Worm (Caenorhabditis elegans): Measurements from ENCODE around the gene B0034.5.

The B0034.5 gene

ce11 chrII:5933962-5934422 lies 40.8 kb downstream of the B0034.5 start:
- TF ChIP-seq F13C5.2 (tag; optimal IDR thresholded peaks at IDR 0.05) = no peak
- TF ChIP-seq scrt-1 (GFP tag; IDR thresholded peaks at IDR 0.05) = no peak
- no peak for TF ChIP-seq tbx-37 (GFP tag; conservative IDR thresholded peaks at IDR 0.05)
- no peak for TF ChIP-seq hmbx-1 (tag; optimal IDR thresholded peaks at IDR 0.05)
- TF ChIP-seq ets-7 (tag; optimal IDR thresholded peaks at IDR 0.05) = no peak
- no peak for TF ChIP-seq aly-1 (tag; optimal IDR thresholded peaks at IDR 0.05)
- TF ChIP-seq ama-1 (optimal IDR thresholded peaks at IDR 0.05) = no peak
- no peak for TF ChIP-seq tra-4 (tag; optimal IDR thresholded peaks at IDR 0.05)
- no peak for TF ChIP-seq hnd-1 (tag; optimal IDR thresholded peaks at IDR 0.05)
- no peak for TF ChIP-seq B0310.2 (tag; optimal IDR thresholded peaks at IDR 0.05)

ce11 chrII:5933133-5933532 lies 41.6 kb downstream of the B0034.5 start:
- TF ChIP-seq B0310.2 (tag; optimal IDR thresholded peaks at IDR 0.05) (no peak), hmg-4 (GFP tag; optimal IDR thresholded peaks at IDR 0.05) (peak; percentile 50), ceh-36 (tag; optimal IDR thresholded peaks at IDR 0.05) (peak; percentile 24), F13C5.2 (tag; optimal IDR thresholded peaks at IDR 0.05) (no peak)

ce11 chrII:5931904-5932764 lies 42.6 kb downstream of the B0034.5 start:
- TF ChIP-seq aly-1 (tag; optimal IDR thresholded peaks at IDR 0.05) (no peak), tra-4 (tag; optimal IDR thresholded peaks at IDR 0.05) (no peak), hnd-1 (tag; optimal IDR thresholded peaks at IDR 0.05) (no peak), tbx-37 (GFP tag; conservative IDR thresholded peaks at IDR 0.05) (no peak), flt-1 (GFP tag; IDR thresholded peaks at IDR 0.05) (no peak), scrt-1 (GFP tag; IDR thresholded peaks at IDR 0.05) (no peak), ama-1 (optimal IDR thresholded peaks at IDR 0.05) (no peak), ceh-13 (GFP tag; optimal IDR thresholded peaks at IDR 0.05) (no peak), ceh-36 (tag; optimal IDR thresholded peaks at IDR 0.05) (no peak), hmg-4 (GFP tag; optimal IDR thresholded peaks at IDR 0.05) (no peak)

ce11 chrII:5931109-5931508 lies 43.7 kb downstream of the B0034.5 start:
- TF ChIP-seq tbx-11 (GFP tag; IDR thresholded peaks at IDR 0.05) = no peak
- no peak for TF ChIP-seq tbx-37 (GFP tag; conservative IDR thresholded peaks at IDR 0.05)
- no peak for TF ChIP-seq ceh-36 (tag; optimal IDR thresholded peaks at IDR 0.05)

- TF ChIP-seq scrt-1 (GFP tag; IDR thresholded peaks at IDR 0.05) (no peak), hmg-4 (GFP tag; optimal IDR thresholded peaks at IDR 0.05) (no peak), tbx-37 (GFP tag; conservative IDR thresholded peaks at IDR 0.05) (no peak), flt-1 (GFP tag; IDR thresholded peaks at IDR 0.05) (no peak), sea-1 (GFP tag; conservative IDR thresholded peaks at IDR 0.05) (no peak), hnd-1 (tag; optimal IDR thresholded peaks at IDR 0.05) (no peak), ceh-13 (GFP tag; optimal IDR thresholded peaks at IDR 0.05) (no peak), ama-1 (optimal IDR thresholded peaks at IDR 0.05) (no peak), F13C5.2 (tag; optimal IDR thresholded peaks at IDR 0.05) (no peak), B0310.2 (tag; optimal IDR thresholded peaks at IDR 0.05) (no peak), pes-1 (GFP tag; IDR thresholded peaks at IDR 0.05) (no peak), hmbx-1 (tag; optimal IDR thresholded peaks at IDR 0.05) (no peak), tra-4 (tag; optimal IDR thresholded peaks at IDR 0.05) (no peak), ets-7 (tag; optimal IDR thresholded peaks at IDR 0.05) (no peak), ceh-36 (tag; optimal IDR thresholded peaks at IDR 0.05) (no peak), aly-1 (tag; optimal IDR thresholded peaks at IDR 0.05) (no peak), tbx-11 (GFP tag; IDR thresholded peaks at IDR 0.05) (no peak)
These were observed 44.6 kb downstream of the B0034.5 start for ce11 chrII:5930095-5930653.

ce11 chrII:5928502-5928901 lies 46.3 kb downstream of the B0034.5 start, which contains the start of gene egl-44:
Gene egl-44, plus strand, starts transcription at chrII:5928802.
- TF ChIP-seq ceh-36 (tag; optimal IDR thresholded peaks at IDR 0.05) (no peak), tbx-11 (GFP tag; IDR thresholded peaks at IDR 0.05) (no peak), tbx-37 (GFP tag; conservative IDR thresholded peaks at IDR 0.05) (no peak), scrt-1 (GFP tag; IDR thresholded peaks at IDR 0.05) (no peak), B0310.2 (tag; optimal IDR thresholded peaks at IDR 0.05) (no peak), ets-7 (tag; optimal IDR thresholded peaks at IDR 0.05) (no peak), pes-1 (GFP tag; IDR thresholded peaks at IDR 0.05) (no peak), flt-1 (GFP tag; IDR thresholded peaks at IDR 0.05) (no peak), hnd-1 (tag; optimal IDR thresholded peaks at IDR 0.05) (no peak), ceh-13 (GFP tag; optimal IDR thresholded peaks at IDR 0.05) (no peak), hmbx-1 (tag; optimal IDR thresholded peaks at IDR 0.05) (no peak), tra-4 (tag; optimal IDR thresholded peaks at IDR 0.05) (no peak), hmg-4 (GFP tag; optimal IDR thresholded peaks at IDR 0.05) (no peak), ama-1 (optimal IDR thresholded peaks at IDR 0.05) (no peak), aly-1 (tag; optimal IDR thresholded peaks at IDR 0.05) (no peak), sea-1 (GFP tag; conservative IDR thresholded peaks at IDR 0.05) (no peak), F13C5.2 (tag; optimal IDR thresholded peaks at IDR 0.05) (no peak)
